Worm (Caenorhabditis elegans) whole organism, L2 larva: Measurements from ENCODE around the gene C06A1.3.

ENCODE experiments used
- C34F6.9 ChIP-seq: fragments of 150-350 bp; optimal IDR thresholded peaks from 2 replicates; lab custom pipeline; 2014; ENCODE audit warnings: missing biosample characterization, missing genetic modification characterization
- ama-1 ChIP-seq: fragments of 150-350 bp; optimal IDR thresholded peaks from 2 replicates; lab custom pipeline; 2018; ENCODE audit warnings: inconsistent platforms
- egl-27 ChIP-seq: sonication (generic microtip); optimal IDR thresholded peaks from 3 replicates; lab custom pipeline; 2017; ENCODE audit warnings: missing biosample characterization, missing genetic modification reagents, missing genetic modification characterization
- fos-1 ChIP-seq: fragments of 150-350 bp; optimal IDR thresholded peaks from 2 replicates; lab custom pipeline; 2014; ENCODE audit warnings: missing biosample characterization, missing genetic modification characterization
- lsy-2 ChIP-seq, 2 experiments: fragments of 150-350 bp in 1 of 2; sonication (generic microtip) in 1 of 2; optimal IDR thresholded peaks; 2 replicates each; lab custom pipeline; 2014 to 2017; ENCODE audit warnings: missing biosample characterization in 2 of 2, missing genetic modification characterization in 2 of 2
- mbf-1 ChIP-seq: sonication (generic microtip); optimal IDR thresholded peaks from 2 replicates; lab custom pipeline; 2017; ENCODE audit warnings: missing biosample characterization, missing genetic modification characterization
- nhr-25 ChIP-seq: fragments of 150-350 bp; sonication (generic microtip); optimal IDR thresholded peaks from 3 replicates; lab custom pipeline; 2014; ENCODE audit warnings: missing biosample characterization, missing genetic modification characterization
- nhr-6 ChIP-seq: fragments of 150-350 bp; optimal IDR thresholded peaks from 2 replicates; lab custom pipeline; 2014; ENCODE audit warnings: missing biosample characterization, missing genetic modification characterization
- nhr-77 ChIP-seq: fragments of 150-350 bp; optimal IDR thresholded peaks from 2 replicates; lab custom pipeline; 2014; ENCODE audit warnings: missing biosample characterization, missing genetic modification characterization
- unc-62 ChIP-seq: fragments of 150-350 bp; optimal IDR thresholded peaks from 2 replicates; lab custom pipeline; 2014; ENCODE audit warnings: missing biosample characterization, missing genetic modification reagents, missing genetic modification characterization
- ztf-4 ChIP-seq: fragments of 150-350 bp; optimal IDR thresholded peaks from 2 replicates; lab custom pipeline; 2014; ENCODE audit warnings: missing biosample characterization, missing genetic modification characterization

DNA sequence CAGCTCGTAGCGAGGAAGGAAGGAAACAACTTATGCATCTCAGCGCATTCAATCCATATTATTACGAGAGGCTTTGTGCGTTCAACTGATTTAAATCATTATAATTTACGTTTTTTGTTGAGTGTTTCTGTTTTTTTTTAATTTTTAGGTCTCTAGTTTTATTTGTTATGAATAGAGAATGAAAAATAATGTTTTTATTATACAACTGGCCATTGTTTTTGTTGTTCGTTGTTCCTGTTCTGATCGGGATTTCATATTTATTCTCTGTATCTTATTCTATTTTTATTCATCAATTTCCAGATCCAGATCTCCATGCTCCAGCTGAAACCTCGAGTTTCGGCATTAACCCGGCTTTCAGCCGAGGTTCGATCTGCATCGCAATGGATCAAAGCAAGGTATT is 10.3 kb downstream of the C06A1.3 start, which contains the start of gene mrps-22:
- TF ChIP-seq lsy-2 (tag; optimal IDR thresholded peaks at IDR 0.05; lab: Kevin White, UChicago) (no peak), nhr-25 (no peak), egl-27 (tag; lab: Kevin White, UChicago) (no peak), unc-62 (GFP tag; lab: Kevin White, UChicago) (no peak), ztf-4 (tag; lab: Kevin White, UChicago) (no peak), ama-1 (lab: Kevin White, UChicago) (no peak), nhr-77 (tag; lab: Kevin White, UChicago) (no peak), mbf-1 (tag; lab: Kevin White, UChicago) (no peak), C34F6.9 (tag; lab: Kevin White, UChicago) (no peak), nhr-6 (no peak), fos-1 (tag; lab: Kevin White, UChicago) (no peak)
